Worm (Caenorhabditis elegans) whole organism, L4 larva: ENCODE data around the gene cutl-12.

ENCODE experiments used
- D1046.2 ChIP-seq: fragments of 200-800 bp; sonication (Bioruptor generic); IDR thresholded peaks from 2 replicates; pipeline ENCODE4 v1.3.6; 2022; ENCODE audit warnings: missing genetic modification characterization, missing compliant biosample characterization
- F44E2.7 ChIP-seq: fragments of 200-800 bp; sonication (Bioruptor generic); IDR thresholded peaks from 2 replicates; pipeline ENCODE4 v2.1.2; 2022; ENCODE audit warnings: missing genetic modification characterization, missing compliant biosample characterization
- F49E8.2 ChIP-seq: sonication (generic microtip); optimal IDR thresholded peaks from 2 replicates; lab custom pipeline; 2016; ENCODE audit warnings: missing compliant biosample characterization, mild to moderate bottlenecking, missing genetic modification characterization, borderline replicate concordance
- T26A8.4 ChIP-seq: fragments of 200-800 bp; sonication (Bioruptor generic); IDR thresholded peaks from 2 replicates; pipeline ENCODE4 v1.3.6; 2022; ENCODE audit warnings: missing genetic modification characterization, missing compliant biosample characterization
- Y75B8A.6 ChIP-seq: fragments of 200-800 bp; sonication (Bioruptor generic); IDR thresholded peaks from 2 replicates; pipeline ENCODE4 v1.3.6; 2022; ENCODE audit warnings: missing genetic modification reagents, missing genetic modification characterization, missing compliant biosample characterization
- aha-1 ChIP-seq: fragments of 150-350 bp; peaks from one replicate; lab custom pipeline; 2014; ENCODE audit warnings: missing biosample characterization, missing genetic modification characterization
- ama-1 ChIP-seq: fragments of 150-350 bp; optimal IDR thresholded peaks from 2 replicates; lab custom pipeline; 2014; ENCODE audit warnings: inconsistent platforms, mixed read lengths
- attf-4 ChIP-seq: sonication (generic microtip); optimal IDR thresholded peaks from 3 replicates; lab custom pipeline; 2017; ENCODE audit warnings: missing biosample characterization, missing genetic modification characterization
- ceh-32 ChIP-seq: sonication (generic microtip); optimal IDR thresholded peaks from 2 replicates; lab custom pipeline; 2016; ENCODE audit warnings: mild to moderate bottlenecking, missing genetic modification characterization, missing compliant biosample characterization; ENCODE audit not compliant: poor library complexity
- dmd-9 ChIP-seq: fragments of 200-800 bp; sonication (Bioruptor generic); IDR thresholded peaks from 2 replicates; pipeline ENCODE4 v1.3.6; 2022; ENCODE audit warnings: missing genetic modification reagents, missing genetic modification characterization, missing compliant biosample characterization
- dpl-1 ChIP-seq: fragments of 150-350 bp; optimal IDR thresholded peaks from 2 replicates; lab custom pipeline; 2014; ENCODE audit warnings: missing biosample characterization, missing genetic modification reagents, missing genetic modification characterization
- dve-1 ChIP-seq: sonication (generic microtip); optimal IDR thresholded peaks from 2 replicates; lab custom pipeline; 2017; ENCODE audit warnings: antibody characterized with exemption, mild to moderate bottlenecking, missing genetic modification characterization, missing compliant biosample characterization; ENCODE audit not compliant: insufficient read depth
- fkh-10 ChIP-seq: fragments of 150-350 bp; optimal IDR thresholded peaks from 2 replicates; lab custom pipeline; 2014; ENCODE audit warnings: missing biosample characterization, missing genetic modification reagents, missing genetic modification characterization
- gei-8 ChIP-seq: fragments of 200-800 bp; sonication (Bioruptor generic); optimal IDR thresholded peaks from 2 replicates; lab custom pipeline; 2018; ENCODE audit warnings: mild to moderate bottlenecking, missing genetic modification characterization, missing compliant biosample characterization
- hlh-11 ChIP-seq: fragments of 200-800 bp; sonication (Bioruptor generic); optimal IDR thresholded peaks from 2 replicates; lab custom pipeline; 2018; ENCODE audit warnings: mild to moderate bottlenecking, missing genetic modification characterization, missing compliant biosample characterization
- hmg-1.1 ChIP-seq: fragments of 200-800 bp; sonication (Bioruptor generic); IDR thresholded peaks from 2 replicates; pipeline ENCODE4 v1.3.6; 2022; ENCODE audit warnings: missing genetic modification reagents, missing genetic modification characterization, missing compliant biosample characterization
- lin-1 ChIP-seq: fragments of 200-800 bp; sonication (Bioruptor generic); IDR thresholded peaks from 2 replicates; pipeline ENCODE4 v1.3.6; 2022; ENCODE audit warnings: missing genetic modification reagents, missing genetic modification characterization, missing compliant biosample characterization
- lin-13 ChIP-seq: fragments of 150-350 bp; optimal IDR thresholded peaks from 2 replicates; lab custom pipeline; 2014; ENCODE audit warnings: missing biosample characterization, missing genetic modification reagents, missing genetic modification characterization
- lin-15B ChIP-seq: fragments of 150-350 bp; sonication (generic microtip); optimal IDR thresholded peaks from 3 replicates; lab custom pipeline; 2014; ENCODE audit warnings: missing biosample characterization, missing genetic modification characterization
- lin-29 ChIP-seq: fragments of 200-800 bp; sonication (Bioruptor generic); IDR thresholded peaks from 2 replicates; pipeline ENCODE4 v1.3.6; 2022; ENCODE audit warnings: missing genetic modification reagents, missing genetic modification characterization, missing compliant biosample characterization
- lin-38 ChIP-seq: fragments of 200-800 bp; sonication (Bioruptor generic); IDR thresholded peaks from 2 replicates; pipeline ENCODE4 v1.3.6; 2022; ENCODE audit warnings: missing genetic modification reagents, missing genetic modification characterization, missing compliant biosample characterization
- lsy-2 ChIP-seq, 2 experiments: fragments of 150-350 bp in 1 of 2; sonication (generic microtip) in 1 of 2; optimal IDR thresholded peaks; 2 replicates each; lab custom pipeline; 2014 to 2017; ENCODE audit warnings: missing biosample characterization in 2 of 2, missing genetic modification characterization in 2 of 2
- mdt-29 ChIP-seq: fragments of 200-800 bp; sonication (Bioruptor generic); IDR thresholded peaks from 2 replicates; pipeline ENCODE4 v1.3.6; 2022; ENCODE audit warnings: missing genetic modification reagents, missing genetic modification characterization, missing compliant biosample characterization
- mes-2 ChIP-seq: sonication (generic microtip); optimal IDR thresholded peaks from 2 replicates; lab custom pipeline; 2016; ENCODE audit warnings: missing genotype, mild to moderate bottlenecking, missing genetic modification characterization, missing compliant biosample characterization; ENCODE audit not compliant: poor library complexity, severe bottlenecking
- nhr-11 ChIP-seq: fragments of 150-350 bp; optimal IDR thresholded peaks from 2 replicates; lab custom pipeline; 2014; ENCODE audit warnings: missing biosample characterization, missing genetic modification characterization
- nhr-25 ChIP-seq: sonication (generic microtip); optimal IDR thresholded peaks from 2 replicates; lab custom pipeline; 2017; ENCODE audit warnings: missing genetic modification characterization, mild to moderate bottlenecking, missing compliant biosample characterization, antibody characterized with exemption, moderate library complexity, borderline replicate concordance; ENCODE audit not compliant: insufficient read depth
- nhr-28 ChIP-seq: fragments of 150-350 bp; optimal IDR thresholded peaks from 2 replicates; lab custom pipeline; 2014; ENCODE audit warnings: missing biosample characterization, missing genetic modification characterization
- nhr-6 ChIP-seq: fragments of 150-350 bp; optimal IDR thresholded peaks from 2 replicates; lab custom pipeline; 2014; ENCODE audit warnings: missing biosample characterization, missing genetic modification characterization
- nhr-76 ChIP-seq: fragments of 150-350 bp; optimal IDR thresholded peaks from 2 replicates; lab custom pipeline; 2014; ENCODE audit warnings: missing biosample characterization, missing genetic modification characterization
- nhr-77 ChIP-seq: fragments of 150-350 bp; optimal IDR thresholded peaks from 2 replicates; lab custom pipeline; 2014; ENCODE audit warnings: missing biosample characterization, missing genetic modification characterization
- pha-4 ChIP-seq, 2 experiments: fragments of 150-350 bp in 1 of 2; fragments of 200-800 bp in 1 of 2; sonication (Bioruptor generic) in 1 of 2; IDR thresholded peaks in 1 of 2; optimal IDR thresholded peaks in 1 of 2; 2 replicates each; pipeline versions ENCODE4 v1.3.6 to Lab custom; 2014 to 2022; ENCODE audit warnings: missing genetic modification characterization in 2 of 2, missing genetic modification reagents in 2 of 2, missing biosample characterization in 1 of 2, missing compliant biosample characterization in 1 of 2
- rbr-2 ChIP-seq: sonication (generic microtip); optimal IDR thresholded peaks from 2 replicates; lab custom pipeline; 2016; ENCODE audit warnings: missing genotype, missing genetic modification characterization, missing compliant biosample characterization
- skn-1 ChIP-seq: fragments of 150-350 bp; optimal IDR thresholded peaks from 2 replicates; lab custom pipeline; 2014; ENCODE audit warnings: missing biosample characterization, missing genetic modification characterization
- snpc-1.2 ChIP-seq: fragments of 200-800 bp; sonication (Bioruptor generic); IDR thresholded peaks from 2 replicates; pipeline ENCODE4 v1.3.6; 2022; ENCODE audit warnings: missing genetic modification reagents, missing genetic modification characterization, missing compliant biosample characterization
- spr-1 ChIP-seq: sonication (generic microtip); optimal IDR thresholded peaks from 2 replicates; lab custom pipeline; 2016; ENCODE audit warnings: mild to moderate bottlenecking, missing genetic modification characterization, missing compliant biosample characterization
- tra-1 ChIP-seq: fragments of 200-800 bp; sonication (Bioruptor generic); IDR thresholded peaks from 2 replicates; pipeline ENCODE4 v1.3.6; 2022; ENCODE audit warnings: missing genetic modification reagents, missing genetic modification characterization, missing compliant biosample characterization
- unc-130 ChIP-seq: sonication (generic microtip); optimal IDR thresholded peaks from 2 replicates; lab custom pipeline; 2016; ENCODE audit warnings: missing genetic modification reagents, missing genetic modification characterization, missing compliant biosample characterization
- vab-7 ChIP-seq: fragments of 200-800 bp; sonication (Bioruptor generic); IDR thresholded peaks from 2 replicates; pipeline ENCODE4 v1.3.6; 2022; ENCODE audit warnings: missing genetic modification reagents, missing genetic modification characterization, missing compliant biosample characterization
- zag-1 ChIP-seq: fragments of 150-350 bp; optimal IDR thresholded peaks from 2 replicates; lab custom pipeline; 2014; ENCODE audit warnings: missing biosample characterization, missing genetic modification characterization
- zfp-2 ChIP-seq: sonication (generic microtip); optimal IDR thresholded peaks from 2 replicates; lab custom pipeline; 2016; ENCODE audit warnings: mild to moderate bottlenecking, missing genetic modification characterization, missing compliant biosample characterization

The cutl-12 gene

DNA sequence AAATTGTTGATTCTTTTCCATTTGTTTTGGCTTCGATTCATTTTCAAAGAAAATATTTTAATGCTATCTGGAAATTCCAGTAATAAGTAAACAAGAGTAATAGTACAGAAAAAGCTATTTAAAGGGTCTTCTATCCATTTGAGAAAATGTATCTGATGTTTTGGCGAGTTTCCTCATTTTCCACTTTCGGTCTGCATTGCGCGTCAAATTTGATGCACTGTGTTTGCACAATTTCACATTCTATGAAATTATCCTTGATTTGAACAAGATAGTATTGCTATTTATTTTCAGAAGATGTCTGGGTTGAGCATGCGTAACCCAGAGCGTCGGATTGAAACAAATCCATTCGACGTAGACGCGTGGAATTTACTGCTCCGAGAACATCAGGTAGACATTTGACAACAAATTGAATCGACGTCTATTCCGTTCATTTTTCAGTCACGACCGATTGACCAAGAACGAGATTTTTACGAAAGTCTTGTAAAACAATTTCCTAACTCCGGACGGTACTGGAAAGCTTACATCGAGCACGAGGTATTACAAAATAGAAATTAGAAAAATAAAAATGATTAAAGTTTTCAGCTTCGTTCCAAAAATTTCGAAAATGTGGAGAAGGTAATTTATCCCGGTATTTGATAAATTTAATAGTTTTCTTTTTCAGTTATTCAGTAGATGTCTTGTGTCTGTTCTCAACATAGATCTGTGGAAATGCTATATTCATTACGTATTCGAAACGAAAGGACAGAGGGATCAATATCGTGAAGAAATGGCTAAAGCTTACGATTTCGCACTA is 30.5 kb downstream of the cutl-12 start, which contains the start of gene suf-1 (continued):
- TF ChIP-seq nhr-25 (tag; lab: Kevin White, UChicago) (peak; percentile 57), lin-29 (no peak), lin-1 (GFP tag; lab: Robert Waterston, UW) (peak; percentile 22; the same call in 1 of the 2 replicates), lin-15B (tag; lab: Kevin White, UChicago) (no peak), nhr-11 (tag; lab: Kevin White, UChicago) (no peak), ama-1 (lab: Kevin White, UChicago) (peak; percentile 36), lin-38 (peak; percentile 80), vab-7 (GFP tag; lab: Robert Waterston, UW) (0 out of 2 replicates have a peak, but pooled peaks have one; percentile 13), spr-1 (no peak), F49E8.2 (tag; lab: Kevin White, UChicago) (peak; percentile 92), Y75B8A.6 (GFP tag; lab: Robert Waterston, UW) (0 out of 2 replicates have a peak, but pooled peaks have one; percentile 23), dpl-1 (GFP tag; lab: Kevin White, UChicago) (peak; percentile 30), mdt-29 (GFP tag; lab: Robert Waterston, UW) (0 out of 2 replicates have a peak, but pooled peaks have one; percentile 52), F44E2.7 (GFP tag; lab: Robert Waterston, UW) (no peak), mes-2 (tag; lab: Kevin White, UChicago) (peak; percentile 69), D1046.2 (GFP tag; lab: Robert Waterston, UW) (no peak), tra-1 (GFP tag; lab: Robert Waterston, UW) (0 out of 2 replicates have a peak, but pooled peaks have one; percentile 47), zfp-2 (tag; lab: Kevin White, UChicago) (no peak), unc-130 (GFP tag; lab: Kevin White, UChicago) (peak; percentile 57), snpc-1.2 (GFP tag; lab: Robert Waterston, UW) (peak; percentile 72), zag-1 (no peak), dmd-9 (GFP tag; lab: Robert Waterston, UW) (no peak), lin-13 (GFP tag; lab: Kevin White, UChicago) (peak; percentile 68)

DNA sequence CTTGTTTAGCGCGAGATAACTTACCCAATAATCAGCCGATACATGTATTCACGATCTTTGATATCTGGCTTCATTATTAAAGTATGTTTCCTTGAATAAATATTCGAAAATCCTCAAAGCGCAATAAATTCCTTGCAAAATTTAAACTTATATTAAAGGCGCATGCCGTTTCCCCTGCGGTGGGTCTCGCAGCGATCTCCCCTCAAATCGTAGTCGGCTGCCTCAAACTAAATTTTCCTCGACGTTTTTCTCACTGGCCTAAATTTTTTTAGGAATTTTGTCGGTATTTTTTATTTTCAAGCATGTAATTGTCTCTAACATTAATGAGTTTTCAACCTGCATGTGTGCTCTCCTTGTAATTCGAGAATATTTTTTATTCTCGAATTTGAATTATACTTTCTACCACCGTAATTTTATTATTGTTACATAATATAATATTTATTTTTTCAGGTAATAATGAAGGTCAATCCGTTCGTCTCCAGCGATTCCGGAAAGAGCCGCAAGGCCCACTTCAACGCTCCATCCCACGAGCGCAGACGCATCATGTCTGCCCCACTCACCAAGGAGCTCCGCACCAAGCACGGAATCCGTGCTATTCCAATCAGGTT is 31.8 kb downstream of the cutl-12 start, which contains the start of the genes cpf-1 and rpl-26:
Gene cpf-1, minus strand, starts transcription at position 104 of the 608 bp plus-strand sequence.
Gene rpl-26, plus strand, starts transcription at position 449 of the 608 bp plus-strand sequence.
- TF ChIP-seq nhr-76 (no peak), skn-1 (no peak), hmg-1.1 (0 out of 2 replicates have a peak, but pooled peaks have one; percentile 21), mes-2 (tag; lab: Kevin White, UChicago) (peak; percentile 78), T26A8.4 (GFP tag; lab: Robert Waterston, UW) (0 out of 2 replicates have a peak, but pooled peaks have one; percentile 11), nhr-11 (tag; lab: Kevin White, UChicago) (peak; percentile 23), pha-4 (GFP tag; IDR thresholded peaks at IDR 0.05; lab: Robert Waterston, UW) (no peak), pha-4 (tag; optimal IDR thresholded peaks at IDR 0.05; lab: Kevin White, UChicago) (no peak), lin-38 (peak; percentile 63), nhr-6 (peak; percentile 15), ceh-32 (tag; lab: Kevin White, UChicago) (no peak), nhr-28 (tag; lab: Kevin White, UChicago) (peak; percentile 78), nhr-77 (tag; lab: Kevin White, UChicago) (peak; percentile 57), dve-1 (tag; lab: Kevin White, UChicago) (no peak), gei-8 (GFP tag; lab: Kevin White, UChicago) (no peak), rbr-2 (tag; lab: Kevin White, UChicago) (peak; percentile 32), aha-1 (tag; lab: Kevin White, UChicago) (peak; percentile 61), mdt-29 (GFP tag; lab: Robert Waterston, UW) (no peak), hlh-11 (peak; percentile 28), attf-4 (no peak), fkh-10 (GFP tag; lab: Kevin White, UChicago) (peak; percentile 24), lsy-2 (tag; optimal IDR thresholded peaks at IDR 0.05; lab: Kevin White, UChicago) (peak in 1 of 2 experiments; percentile 89), dpl-1 (GFP tag; lab: Kevin White, UChicago) (peak; percentile 70)
